Fruit fly (Drosophila melanogaster) Kc167 (cell line): ENCODE measurements around the gene CG31268.

ENCODE experiments used
- Sin3A ChIP-seq: fragments of >200 bp; optimal IDR thresholded peaks from 2 replicates; lab custom pipeline; 2018; ENCODE audit warnings: missing external identifiers
- h ChIP-seq: fragments of >200 bp; optimal IDR thresholded peaks from 3 replicates; lab custom pipeline; 2018; ENCODE audit warnings: missing external identifiers
- psq ChIP-seq: fragments of >200 bp; optimal IDR thresholded peaks from 2 replicates; lab custom pipeline; 2017; ENCODE audit warnings: missing external identifiers
- ttk ChIP-seq: sonication (Bioruptor generic); optimal IDR thresholded peaks from 2 replicates; lab custom pipeline; 2017; ENCODE audit warnings: missing external identifiers

- no peak for TF ChIP-seq Sin3A (lab: Kevin White, UChicago)
- TF ChIP-seq psq (lab: Kevin White, UChicago), result no peak
- TF ChIP-seq ttk, result no peak
- TF ChIP-seq h (lab: Kevin White, UChicago), result no peak
These were observed 47.6 kb downstream of the CG31268 start for dm6 chr3R:17078961-17079858.
